Worm (Caenorhabditis elegans): ENCODE results near the gene scrm-8.

scrm-8 gene

DNA sequence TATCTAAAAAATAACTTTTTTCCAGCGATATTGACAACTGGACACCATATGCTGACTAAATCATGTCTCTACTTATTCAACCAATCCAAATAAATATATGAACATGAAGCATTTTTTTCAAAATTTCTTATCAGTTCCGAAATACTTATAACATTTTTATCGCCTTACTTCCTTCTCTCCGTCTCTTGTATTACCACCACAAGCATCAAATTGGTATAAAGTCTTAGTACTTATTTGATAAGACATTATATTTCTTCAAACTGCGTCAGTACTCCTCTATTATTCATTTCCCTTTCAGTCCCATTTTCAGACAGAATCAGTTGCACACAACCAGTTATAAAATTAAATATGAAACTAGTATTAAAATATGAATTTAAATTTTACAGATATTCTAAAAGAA, 16.6 kb upstream of the scrm-8 start:
- TF ChIP-seq nhr-12 (tag; optimal IDR thresholded peaks at IDR 0.05) (no peak), sea-2 (GFP tag; optimal IDR thresholded peaks at IDR 0.05) (no peak), nhr-237 (tag; optimal IDR thresholded peaks at IDR 0.05) (no peak), elt-2 (tag; optimal IDR thresholded peaks at IDR 0.05) (peak; percentile 93), nhr-76 (tag; optimal IDR thresholded peaks at IDR 0.05) (no peak), nhr-67 (tag; optimal IDR thresholded peaks at IDR 0.05) (no peak), tbx-2 (tag; optimal IDR thresholded peaks at IDR 0.05) (no peak), ama-1 (optimal IDR thresholded peaks at IDR 0.05) (no peak), egl-27 (tag; optimal IDR thresholded peaks at IDR 0.05) (no peak), egl-5 (tag; optimal IDR thresholded peaks at IDR 0.05) (no peak), lin-39 (tag; optimal IDR thresholded peaks at IDR 0.05) (no peak), ztf-4 (tag; optimal IDR thresholded peaks at IDR 0.05) (no peak), jun-1 (tag; optimal IDR thresholded peaks at IDR 0.05) (peak; percentile 53), ceh-28 (tag; optimal IDR thresholded peaks at IDR 0.05) (no peak), fkh-10 (GFP tag; optimal IDR thresholded peaks at IDR 0.05) (no peak), ZK546.5 (tag; optimal IDR thresholded peaks at IDR 0.05) (no peak), lsy-12 (tag; optimal IDR thresholded peaks at IDR 0.05) (no peak), pha-4 (tag; optimal IDR thresholded peaks at IDR 0.05) (peak; percentile 42), ztf-11 (tag; optimal IDR thresholded peaks at IDR 0.05) (no peak), pqm-1 (tag; optimal IDR thresholded peaks at IDR 0.05) (peak; percentile 83), ceh-16 (tag; optimal IDR thresholded peaks at IDR 0.05) (no peak)

DNA sequence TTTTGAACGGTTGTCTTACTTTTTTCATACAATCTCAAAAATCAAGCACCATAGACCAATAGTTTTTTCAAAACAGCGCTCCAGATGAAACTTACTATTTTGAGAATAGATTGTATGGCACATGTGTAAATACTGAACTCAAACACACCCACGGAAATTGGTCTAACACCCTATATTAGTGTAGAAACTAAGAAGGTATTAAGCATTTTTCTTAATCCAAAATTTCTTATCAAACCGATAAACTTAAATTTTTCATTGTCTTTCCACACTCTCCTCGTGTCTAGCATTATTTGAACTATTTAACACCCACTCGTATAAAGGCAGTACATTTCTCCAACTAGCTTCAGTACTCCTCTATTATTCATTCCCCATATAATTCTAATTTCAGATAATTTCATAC, 14.4 kb upstream of the scrm-8 start:
- TF ChIP-seq elt-2 (tag; optimal IDR thresholded peaks at IDR 0.05) = peak; percentile 51
- no peak for TF ChIP-seq nhr-28 (tag; optimal IDR thresholded peaks at IDR 0.05)

- no peak for TF ChIP-seq skn-1 (tag; optimal IDR thresholded peaks at IDR 0.05)
- TF ChIP-seq pha-4 (tag; optimal IDR thresholded peaks at IDR 0.05) = no peak
- TF ChIP-seq nhr-77 (tag; optimal IDR thresholded peaks at IDR 0.05) = no peak
- TF ChIP-seq elt-2 (tag; optimal IDR thresholded peaks at IDR 0.05) = peak; percentile 74
- TF ChIP-seq jun-1 (tag; optimal IDR thresholded peaks at IDR 0.05) = peak; percentile 10
Observed at ce11 chrIV:4152143-4152542, 12.3 kb upstream of the scrm-8 start, which contains the start of the genes K08D10.10 and R07C12.1. K08D10.10 (plus strand) TSS chrIV:4152235. R07C12.1 (plus strand) TSS chrIV:4152456.

DNA sequence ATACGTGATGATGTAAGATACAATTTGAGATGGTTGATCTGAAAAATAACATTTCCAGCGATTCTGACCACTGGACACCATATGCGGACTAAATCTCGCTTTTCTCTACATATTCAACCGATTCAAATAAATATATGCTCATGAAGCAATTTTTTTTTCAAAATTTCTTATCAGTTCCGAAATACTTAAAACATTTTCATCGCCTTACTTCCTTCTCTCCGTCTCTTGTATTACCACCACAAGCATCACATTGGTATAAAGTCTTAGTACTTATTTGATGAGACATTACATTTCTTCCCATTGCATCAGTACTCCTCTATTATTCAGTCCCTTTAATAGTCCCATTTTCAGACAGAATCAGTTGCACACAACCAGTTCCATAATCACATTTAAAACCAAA, 9.9 kb upstream of the scrm-8 start, which contains the start of gene K08D10.14:
Gene K08D10.14, plus strand, starts transcription at position 301 of the 400 bp plus-strand sequence.
- peak; percentile 51 for TF ChIP-seq elt-2 (tag; optimal IDR thresholded peaks at IDR 0.05)
- no peak for TF ChIP-seq egl-27 (tag; optimal IDR thresholded peaks at IDR 0.05)
- no peak for TF ChIP-seq pha-4 (tag; optimal IDR thresholded peaks at IDR 0.05)

- TF ChIP-seq ztf-4 (tag; optimal IDR thresholded peaks at IDR 0.05) = no peak
- no peak for TF ChIP-seq elt-3 (tag; optimal IDR thresholded peaks at IDR 0.05)
- TF ChIP-seq nhr-43 (tag; optimal IDR thresholded peaks at IDR 0.05; ENCODE audit: poor library complexity, severe bottlenecking) = no peak
- TF ChIP-seq nhr-12 (tag; optimal IDR thresholded peaks at IDR 0.05) = no peak
- TF ChIP-seq tbx-2 (tag; optimal IDR thresholded peaks at IDR 0.05) = no peak
Observed at ce11 chrIV:4162121-4162520, 2.4 kb upstream of the scrm-8 start, which contains the start of gene scrm-5. scrm-5 (plus strand) TSS chrIV:4162421.

- TF ChIP-seq ZK546.5 (tag; optimal IDR thresholded peaks at IDR 0.05) (no peak), egl-27 (tag; optimal IDR thresholded peaks at IDR 0.05) (no peak), mml-1 (tag; optimal IDR thresholded peaks at IDR 0.05) (no peak), elt-1 (tag; optimal IDR thresholded peaks at IDR 0.05) (no peak), nhr-67 (tag; optimal IDR thresholded peaks at IDR 0.05) (no peak), hmg-11 (tag; optimal IDR thresholded peaks at IDR 0.05) (no peak)
Observed at ce11 chrIV:4167296-4167695, 2.8 kb downstream of the scrm-8 start.

DNA sequence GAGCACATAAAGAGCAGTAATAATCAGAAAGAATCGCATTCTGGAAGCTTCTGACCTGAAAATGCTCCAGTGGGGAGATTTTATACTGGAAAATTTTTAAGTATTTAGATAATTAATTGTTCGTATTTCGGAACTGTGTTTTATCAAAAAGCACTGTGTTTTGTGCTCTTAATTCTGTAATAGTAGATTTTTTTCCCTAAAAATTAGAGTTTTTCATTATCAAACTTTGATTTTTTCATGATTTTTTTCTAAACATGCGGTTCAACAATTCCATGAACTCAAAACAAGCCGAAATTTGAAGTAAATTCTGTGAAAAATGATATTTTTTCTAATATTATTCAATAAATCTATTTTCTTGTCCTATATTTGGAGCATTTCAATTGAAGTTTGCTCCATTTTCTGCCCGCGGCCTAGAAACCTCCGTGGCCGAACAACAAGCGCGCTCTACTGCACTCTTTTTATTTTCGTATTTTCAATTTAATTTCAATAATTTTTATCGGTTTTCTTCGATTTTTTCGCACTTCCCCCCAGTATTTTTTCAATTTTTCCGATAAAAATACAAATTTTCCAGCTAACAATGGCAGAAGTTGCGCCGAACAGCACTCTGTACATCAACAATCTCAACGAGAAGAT, 7.2 kb downstream of the scrm-8 start, which contains the start of the genes K08D10.13 and rnp-2:
Gene K08D10.13, minus strand, starts transcription at position 51 of the 633 bp plus-strand sequence.
Gene rnp-2, plus strand, starts transcription at position 546 of the 633 bp plus-strand sequence.
- TF ChIP-seq ceh-28 (tag; optimal IDR thresholded peaks at IDR 0.05) = no peak
- peak; percentile 75 for TF ChIP-seq snpc-4 (tag; optimal IDR thresholded peaks at IDR 0.05)
- TF ChIP-seq lin-15B (tag; optimal IDR thresholded peaks at IDR 0.05) = peak; percentile 87
- TF ChIP-seq elt-2 (tag; optimal IDR thresholded peaks at IDR 0.05) = peak; percentile 3
- no peak for TF ChIP-seq nhr-43 (tag; optimal IDR thresholded peaks at IDR 0.05; ENCODE audit: poor library complexity, severe bottlenecking)
- TF ChIP-seq skn-1 (tag; optimal IDR thresholded peaks at IDR 0.05) = no peak
- TF ChIP-seq mml-1 (tag; optimal IDR thresholded peaks at IDR 0.05) = no peak
- no peak for TF ChIP-seq nhr-67 (tag; optimal IDR thresholded peaks at IDR 0.05)

Data from whole organism, L3 larva.